Fruit fly (Drosophila melanogaster) whole organism, embryonic: ENCODE data around the gene CG10948.
A peak's percentile ranks its signal among the peaks of the same experiment; 100 is the strongest.

Experiments used
- Asciz ChIP-seq: fragments of 200-800 bp; sonication (Bioruptor generic); optimal IDR thresholded peaks from 2 replicates; lab custom pipeline; 2017; ENCODE audit warnings: missing biosample characterization, mild to moderate bottlenecking, missing genetic modification characterization, missing genetic modification reagents
- BtbVII ChIP-seq: fragments of 200-800 bp; sonication (Bioruptor generic); optimal IDR thresholded peaks from 3 replicates; lab custom pipeline; 2017; ENCODE audit warnings: missing biosample characterization, mild to moderate bottlenecking, missing genetic modification characterization
- CG11696 ChIP-seq: fragments of 200-800 bp; sonication (Bioruptor generic); IDR thresholded peaks from 2 replicates; pipeline ENCODE4 v1.3.6; 2022; ENCODE audit warnings: missing biosample characterization, missing genetic modification characterization
- CG15269 ChIP-seq: fragments of 200-800 bp; sonication (Bioruptor generic); optimal IDR thresholded peaks from 2 replicates; lab custom pipeline; 2018; ENCODE audit warnings: missing biosample characterization, mild to moderate bottlenecking, missing genetic modification characterization, moderate library complexity
- CG16863 ChIP-seq: fragments of 200-800 bp; sonication (Bioruptor generic); optimal IDR thresholded peaks from 3 replicates; lab custom pipeline; 2016; ENCODE audit warnings: missing biosample characterization, missing genetic modification characterization
- CG2120 ChIP-seq: fragments of 200-800 bp; sonication (Bioruptor generic); optimal IDR thresholded peaks from 3 replicates; lab custom pipeline; 2016; ENCODE audit warnings: missing biosample characterization, missing genetic modification characterization
- CG31441 ChIP-seq: fragments of 200-800 bp; sonication (Bioruptor generic); IDR thresholded peaks from 2 replicates; pipeline ENCODE4 v1.3.6; 2022; ENCODE audit warnings: missing biosample characterization, missing genetic modification characterization
- CG3163 ChIP-seq: fragments of 200-800 bp; sonication (Bioruptor generic); optimal IDR thresholded peaks from 3 replicates; lab custom pipeline; 2016; ENCODE audit warnings: missing biosample characterization, missing genetic modification characterization
- CG32772 ChIP-seq: fragments of 200-800 bp; sonication (Bioruptor generic); IDR thresholded peaks from 2 replicates; pipeline ENCODE4 v1.3.6; 2022; ENCODE audit warnings: missing biosample characterization, missing genetic modification characterization
- CG3407 ChIP-seq: fragments of 200-800 bp; sonication (Bioruptor generic); optimal IDR thresholded peaks from 2 replicates; lab custom pipeline; 2018; ENCODE audit warnings: missing biosample characterization, mild to moderate bottlenecking, missing genetic modification characterization
- CG9817 ChIP-seq: fragments of 200-800 bp; sonication (Bioruptor generic); optimal IDR thresholded peaks from 2 replicates; lab custom pipeline; 2018; ENCODE audit warnings: missing biosample characterization, mild to moderate bottlenecking, missing genetic modification characterization, moderate library complexity
- Chrac-16 ChIP-seq: fragments of 200-800 bp; sonication (Bioruptor generic); optimal IDR thresholded peaks from 3 replicates; lab custom pipeline; 2016; ENCODE audit warnings: missing biosample characterization, missing genetic modification characterization
- D ChIP-seq, 2 experiments: fragments of 200-800 bp in 1 of 2; fragments of >200 bp in 1 of 2; sonication (Bioruptor generic) in 1 of 2; optimal IDR thresholded peaks; 2 replicates in 1 of 2; 3 replicates in 1 of 2; lab custom pipeline; 2017; ENCODE audit warnings: mild to moderate bottlenecking in 1 of 2, missing biosample characterization in 1 of 2, missing genetic modification characterization in 1 of 2, missing genetic modification reagents in 1 of 2
- Dek ChIP-seq: fragments of 200-800 bp; sonication (Bioruptor generic); optimal IDR thresholded peaks from 3 replicates; lab custom pipeline; 2019; ENCODE audit warnings: missing biosample characterization, mild to moderate bottlenecking, missing genetic modification characterization, moderate library complexity
- Dip3 ChIP-seq: fragments of 200-800 bp; sonication (Bioruptor generic); optimal IDR thresholded peaks from 3 replicates; lab custom pipeline; 2016; ENCODE audit warnings: missing biosample characterization, missing genetic modification characterization
- E2f2 ChIP-seq: fragments of 200-800 bp; sonication (Bioruptor generic); IDR thresholded peaks from 2 replicates; pipeline ENCODE4 v1.3.6; 2022; ENCODE audit warnings: missing biosample characterization, missing genetic modification characterization
- Fer1 ChIP-seq: fragments of 200-800 bp; sonication (Bioruptor generic); optimal IDR thresholded peaks from 2 replicates; lab custom pipeline; 2017; ENCODE audit warnings: missing biosample characterization, mild to moderate bottlenecking, missing genetic modification characterization
- Fer2 ChIP-seq: fragments of 200-800 bp; sonication (Bioruptor generic); optimal IDR thresholded peaks from 2 replicates; lab custom pipeline; 2018; ENCODE audit warnings: missing biosample characterization, mild to moderate bottlenecking, missing genetic modification characterization, moderate library complexity
- Fer3 ChIP-seq: fragments of 200-800 bp; sonication (Bioruptor generic); optimal IDR thresholded peaks from 2 replicates; lab custom pipeline; 2018; ENCODE audit warnings: missing biosample characterization, mild to moderate bottlenecking, missing genetic modification characterization, moderate library complexity
- Gug ChIP-seq: fragments of 200-800 bp; sonication (Bioruptor generic); IDR thresholded peaks from 4 replicates; pipeline ENCODE4 v1.3.6; 2022; ENCODE audit warnings: missing biosample characterization, missing genetic modification characterization
- Hsf ChIP-seq: fragments of 200-800 bp; sonication (Bioruptor generic); optimal IDR thresholded peaks from 3 replicates; lab custom pipeline; 2016; ENCODE audit warnings: missing biosample characterization, missing genetic modification characterization
- MTF-1 ChIP-seq: fragments of 200-800 bp; sonication (Bioruptor generic); optimal IDR thresholded peaks from 2 replicates; lab custom pipeline; 2018; ENCODE audit warnings: missing biosample characterization, mild to moderate bottlenecking, missing genetic modification characterization, borderline replicate concordance
- NfI ChIP-seq: fragments of 200-800 bp; sonication (Bioruptor generic); optimal IDR thresholded peaks from 3 replicates; lab custom pipeline; 2018; ENCODE audit warnings: missing biosample characterization, mild to moderate bottlenecking, missing genetic modification characterization, moderate library complexity
- Opbp ChIP-seq: fragments of 200-800 bp; sonication (Bioruptor generic); IDR thresholded peaks from 3 replicates; pipeline ENCODE4 v1.3.6; 2022; ENCODE audit warnings: missing biosample characterization, missing genetic modification characterization; ENCODE audit not compliant: partially characterized antibody
- Six4 ChIP-seq: fragments of 200-800 bp; sonication (Bioruptor generic); optimal IDR thresholded peaks from 2 replicates; lab custom pipeline; 2016; ENCODE audit warnings: missing biosample characterization, missing genetic modification characterization
- Sox102F ChIP-seq: fragments of 200-800 bp; sonication (Bioruptor generic); optimal IDR thresholded peaks from 2 replicates; lab custom pipeline; 2018; ENCODE audit warnings: missing biosample characterization, mild to moderate bottlenecking, missing genetic modification characterization, moderate library complexity
- Xbp1 ChIP-seq: fragments of 200-800 bp; sonication (Bioruptor generic); optimal IDR thresholded peaks from 3 replicates; lab custom pipeline; 2016; ENCODE audit warnings: missing biosample characterization, mild to moderate bottlenecking, missing genetic modification characterization
- bab2 ChIP-seq: fragments of 200-800 bp; sonication (Bioruptor generic); optimal IDR thresholded peaks from 2 replicates; lab custom pipeline; 2016; ENCODE audit warnings: missing biosample characterization, missing genetic modification characterization
- chif ChIP-seq, 2 experiments: fragments of 200-800 bp; sonication (Bioruptor generic); optimal IDR thresholded peaks; 3 replicates each; lab custom pipeline; 2016; ENCODE audit warnings: missing biosample characterization in 2 of 2, missing genetic modification characterization in 2 of 2
- chm ChIP-seq: fragments of 200-800 bp; sonication (Bioruptor generic); IDR thresholded peaks from 2 replicates; pipeline ENCODE4 v1.3.6; 2022; ENCODE audit warnings: missing biosample characterization, missing genetic modification characterization
- chn ChIP-seq: fragments of 200-800 bp; sonication (Bioruptor generic); optimal IDR thresholded peaks from 2 replicates; lab custom pipeline; 2016; ENCODE audit warnings: missing biosample characterization, missing genetic modification characterization
- ci ChIP-seq: fragments of 200-800 bp; sonication (Bioruptor generic); IDR thresholded peaks from 3 replicates; pipeline ENCODE4 v1.3.6; 2022; ENCODE audit warnings: missing biosample characterization, missing genetic modification characterization
- dmrt99B ChIP-seq: fragments of 200-800 bp; sonication (Bioruptor generic); optimal IDR thresholded peaks from 2 replicates; lab custom pipeline; 2018; ENCODE audit warnings: missing biosample characterization, mild to moderate bottlenecking, missing genetic modification characterization, moderate library complexity
- dysf ChIP-seq: fragments of 200-800 bp; sonication (Bioruptor generic); IDR thresholded peaks from 3 replicates; pipeline ENCODE4 v1.3.6; 2022; ENCODE audit warnings: missing biosample characterization, missing genetic modification characterization
- fd3F ChIP-seq: fragments of 200-800 bp; sonication (Bioruptor generic); optimal IDR thresholded peaks from 2 replicates; lab custom pipeline; 2018; ENCODE audit warnings: missing biosample characterization, mild to moderate bottlenecking, missing genetic modification characterization, moderate library complexity
- hb ChIP-seq: fragments of 200-800 bp; sonication (Bioruptor generic); IDR thresholded peaks from 3 replicates; pipeline ENCODE4 v1.3.6; 2022; ENCODE audit warnings: missing biosample characterization, missing genetic modification characterization; ENCODE audit not compliant: partially characterized antibody
- ken ChIP-seq: fragments of 200-800 bp; sonication (Bioruptor generic); IDR thresholded peaks from 3 replicates; pipeline ENCODE4 v1.3.6; 2022; ENCODE audit warnings: missing biosample characterization, missing genetic modification characterization
- nmo ChIP-seq: fragments of 200-800 bp; sonication (Bioruptor generic); optimal IDR thresholded peaks from 2 replicates; lab custom pipeline; 2018; ENCODE audit warnings: missing biosample characterization, mild to moderate bottlenecking, missing genetic modification characterization, moderate library complexity
- pan ChIP-seq, 4 experiments: fragments of >200 bp in 3 of 4; fragments of 200-800 bp in 1 of 4; sonication (Bioruptor generic) in 1 of 4; optimal IDR thresholded peaks in 3 of 4; IDR thresholded peaks in 1 of 4; 2 replicates each; pipeline versions ENCODE4 v1.3.6 to Lab custom; 2017 to 2022; ENCODE audit warnings: missing biosample characterization in 2 of 4, missing genetic modification characterization in 2 of 4, mixed read lengths in 1 of 4
- prd ChIP-seq, 3 experiments: fragments of >200 bp in 2 of 3; fragments of 200-800 bp in 1 of 3; sonication (Bioruptor generic) in 1 of 3; optimal IDR thresholded peaks in 2 of 3; IDR thresholded peaks in 1 of 3; 2 replicates in 2 of 3; 3 replicates in 1 of 3; pipeline versions ENCODE4 v1.3.6 to Lab custom; 2017 to 2022; ENCODE audit warnings: missing biosample characterization in 1 of 3, missing genetic modification characterization in 1 of 3
- ranshi ChIP-seq: fragments of 200-800 bp; sonication (Bioruptor generic); IDR thresholded peaks from 2 replicates; pipeline ENCODE4 v1.3.6; 2022; ENCODE audit warnings: missing biosample characterization, missing genetic modification characterization
- repo ChIP-seq: fragments of 200-800 bp; sonication (Bioruptor generic); optimal IDR thresholded peaks from 2 replicates; lab custom pipeline; 2016; ENCODE audit warnings: missing biosample characterization, missing genetic modification characterization
- ro ChIP-seq: fragments of 200-800 bp; sonication (Bioruptor generic); IDR thresholded peaks from 2 replicates; pipeline ENCODE4 v1.3.6; 2022; ENCODE audit warnings: missing biosample characterization, missing genetic modification characterization
- row ChIP-seq: fragments of 200-800 bp; sonication (Bioruptor generic); IDR thresholded peaks from 3 replicates; pipeline ENCODE4 v1.3.6; 2022; ENCODE audit warnings: missing biosample characterization, missing genetic modification characterization
- tin ChIP-seq: fragments of 200-800 bp; sonication (Bioruptor generic); optimal IDR thresholded peaks from 3 replicates; lab custom pipeline; 2016; ENCODE audit warnings: missing biosample characterization, missing genetic modification characterization
- vvl ChIP-seq: fragments of 200-800 bp; sonication (Bioruptor generic); IDR thresholded peaks from 2 replicates; pipeline ENCODE4 v1.3.6; 2022; ENCODE audit warnings: missing biosample characterization, missing genetic modification characterization
- zfh1 ChIP-seq: fragments of 200-800 bp; sonication (Bioruptor generic); IDR thresholded peaks from 3 replicates; pipeline ENCODE4 v1.3.6; 2022; ENCODE audit warnings: missing biosample characterization, missing genetic modification characterization

Gene CG10948

dm6 chr3L:12831290-12831952, 18.5 kb downstream of the CG10948 start (continued):
- no peak for TF ChIP-seq Gug (GFP tag; lab: Robert Waterston, UW)
- TF ChIP-seq chif (GFP tag; optimal IDR thresholded peaks at IDR 0.05; lab: Kevin White, UChicago), result peak in 1 of 2 experiments; percentile 22
- TF ChIP-seq repo (GFP tag; lab: Kevin White, UChicago), result no peak
- peak; percentile 51 for TF ChIP-seq NfI
- peak; percentile 61; the same call in 2 of the 3 replicates for TF ChIP-seq zfh1
- peak; percentile 53 for TF ChIP-seq nmo
- peak; percentile 9 for TF ChIP-seq fd3F (GFP tag; lab: Kevin White, UChicago)
- peak; percentile 56 for TF ChIP-seq Fer3 (tag; lab: Kevin White, UChicago)
- peak; percentile 69 for TF ChIP-seq vvl
- TF ChIP-seq CG16863 (GFP tag; lab: Kevin White, UChicago), result peak; percentile 25
- peak; percentile 36; the same call in 1 of the 2 replicates for TF ChIP-seq chm
- TF ChIP-seq CG3163 (GFP tag; lab: Kevin White, UChicago), result no peak
- TF ChIP-seq CG31441 (GFP tag; lab: Robert Waterston, UW), result peak; percentile 53
- TF ChIP-seq Dip3, result peak; percentile 56
- no peak for TF ChIP-seq pan (optimal IDR thresholded peaks at IDR 0.05; lab: Kevin White, UChicago)
- TF ChIP-seq pan (GFP tag; optimal IDR thresholded peaks at IDR 0.05 in 1 of 2, IDR thresholded peaks at IDR 0.05 in 1 of 2), result peak in 1 of 2 experiments; percentile 69
- TF ChIP-seq Asciz, result peak; percentile 49
- TF ChIP-seq Six4, result peak; percentile 19
- peak; percentile 29 for TF ChIP-seq Fer1 (GFP tag; lab: Kevin White, UChicago)
- TF ChIP-seq dmrt99B (tag; lab: Kevin White, UChicago), result peak; percentile 68
- peak; percentile 24 for TF ChIP-seq chn (GFP tag; lab: Kevin White, UChicago)
- no peak for TF ChIP-seq ro (GFP tag; lab: Robert Waterston, UW)
- TF ChIP-seq Sox102F, result peak; percentile 79
- TF ChIP-seq ken (GFP tag; lab: Robert Waterston, UW), result peak; percentile 39; the same call in 1 of the 3 replicates
- peak; percentile 80 for TF ChIP-seq CG2120 (GFP tag; lab: Kevin White, UChicago)
- TF ChIP-seq CG9817 (tag; lab: Kevin White, UChicago), result peak; percentile 46
- peak; percentile 30 for TF ChIP-seq Chrac-16
- TF ChIP-seq Fer2 (tag; lab: Kevin White, UChicago), result no peak
- no peak for TF ChIP-seq CG11696 (GFP tag; lab: Robert Waterston, UW)
- TF ChIP-seq ci (GFP tag; lab: Robert Waterston, UW), result peak; percentile 63; the same call in 1 of the 3 replicates
- peak; percentile 40 for TF ChIP-seq BtbVII (GFP tag; lab: Kevin White, UChicago)
- TF ChIP-seq prd (optimal IDR thresholded peaks at IDR 0.05; lab: Kevin White, UChicago), result no peak
- TF ChIP-seq prd (GFP tag; IDR thresholded peaks at IDR 0.05; lab: Robert Waterston, UW), result peak; percentile 74; the same call in 2 of the 3 replicates
- peak; percentile 10 for TF ChIP-seq tin (GFP tag; lab: Kevin White, UChicago)
- TF ChIP-seq Xbp1 (GFP tag; lab: Kevin White, UChicago), result peak; percentile 67
- peak; percentile 25 for TF ChIP-seq Dek (tag; lab: Kevin White, UChicago)
- peak; percentile 46 for TF ChIP-seq Hsf (GFP tag; lab: Kevin White, UChicago)
- no peak for TF ChIP-seq MTF-1 (GFP tag; lab: Kevin White, UChicago)
- no peak for TF ChIP-seq Opbp (GFP tag; lab: Robert Waterston, UW)
- no peak for TF ChIP-seq D (optimal IDR thresholded peaks at IDR 0.05; lab: Kevin White, UChicago)
- TF ChIP-seq D (GFP tag; optimal IDR thresholded peaks at IDR 0.05; lab: Kevin White, UChicago), result no peak
- TF ChIP-seq ranshi (GFP tag; lab: Robert Waterston, UW), result peak; percentile 56; the same call in 1 of the 2 replicates
- 0 out of 2 replicates have a peak, but pooled peaks have one; percentile 35 for TF ChIP-seq CG32772
- peak; percentile 53 for TF ChIP-seq bab2 (GFP tag; lab: Kevin White, UChicago)
- peak; percentile 30; the same call in 1 of the 2 replicates for TF ChIP-seq E2f2 (GFP tag; lab: Robert Waterston, UW)
- peak; percentile 70 for TF ChIP-seq CG15269 (tag; lab: Kevin White, UChicago)
- TF ChIP-seq dysf (GFP tag; lab: Robert Waterston, UW), result peak; percentile 66; the same call in 2 of the 3 replicates
- TF ChIP-seq CG3407 (GFP tag; lab: Kevin White, UChicago), result peak; percentile 1
- TF ChIP-seq row (GFP tag; lab: Robert Waterston, UW), result peak; percentile 55
- no peak for TF ChIP-seq hb (GFP tag; lab: Robert Waterston, UW)
